Worm (Caenorhabditis elegans) whole organism, L4 larva: ENCODE data around the gene adal-1.

ENCODE experiments used
- D1046.2 ChIP-seq: fragments of 200-800 bp; sonication (Bioruptor generic); IDR thresholded peaks from 2 replicates; pipeline ENCODE4 v1.3.6; 2022; ENCODE audit warnings: missing genetic modification characterization, missing compliant biosample characterization
- F49E8.2 ChIP-seq: sonication (generic microtip); optimal IDR thresholded peaks from 2 replicates; lab custom pipeline; 2016; ENCODE audit warnings: missing compliant biosample characterization, mild to moderate bottlenecking, missing genetic modification characterization, borderline replicate concordance
- R02D3.7 ChIP-seq: fragments of 150-350 bp; sonication (generic microtip); optimal IDR thresholded peaks from 3 replicates; lab custom pipeline; 2014; ENCODE audit warnings: missing biosample characterization, missing genetic modification characterization
- T20F7.1 ChIP-seq: fragments of 200-800 bp; sonication (Bioruptor generic); optimal IDR thresholded peaks from 2 replicates; lab custom pipeline; 2018; ENCODE audit warnings: mild to moderate bottlenecking, missing genetic modification characterization, missing compliant biosample characterization
- Y105C5A.15 ChIP-seq: fragments of 200-800 bp; sonication (Bioruptor generic); IDR thresholded peaks from 2 replicates; pipeline ENCODE4 v1.3.6; 2022; ENCODE audit warnings: missing genetic modification characterization, missing compliant biosample characterization
- Y75B8A.6 ChIP-seq: fragments of 200-800 bp; sonication (Bioruptor generic); IDR thresholded peaks from 2 replicates; pipeline ENCODE4 v1.3.6; 2022; ENCODE audit warnings: missing genetic modification reagents, missing genetic modification characterization, missing compliant biosample characterization
- ZK337.2 ChIP-seq: fragments of 200-800 bp; sonication (Bioruptor generic); IDR thresholded peaks from 2 replicates; pipeline ENCODE4 v1.3.6; 2022; ENCODE audit warnings: missing genetic modification reagents, missing genetic modification characterization, missing compliant biosample characterization
- ZK546.5 ChIP-seq, 2 experiments: sonication (generic microtip); optimal IDR thresholded peaks; 2 replicates each; lab custom pipeline; 2017; ENCODE audit warnings: missing biosample characterization in 2 of 2, missing genetic modification characterization in 2 of 2
- aha-1 ChIP-seq: fragments of 150-350 bp; peaks from one replicate; lab custom pipeline; 2014; ENCODE audit warnings: missing biosample characterization, missing genetic modification characterization
- ama-1 ChIP-seq: fragments of 150-350 bp; optimal IDR thresholded peaks from 2 replicates; lab custom pipeline; 2014; ENCODE audit warnings: inconsistent platforms, mixed read lengths
- attf-4 ChIP-seq: sonication (generic microtip); optimal IDR thresholded peaks from 3 replicates; lab custom pipeline; 2017; ENCODE audit warnings: missing biosample characterization, missing genetic modification characterization
- ceh-82 ChIP-seq: sonication (generic microtip); optimal IDR thresholded peaks from 2 replicates; lab custom pipeline; 2017; ENCODE audit warnings: missing biosample characterization, missing genetic modification characterization
- cey-2 ChIP-seq: sonication (generic microtip); optimal IDR thresholded peaks from 3 replicates; lab custom pipeline; 2017; ENCODE audit warnings: missing genetic modification characterization, mild to moderate bottlenecking, missing compliant biosample characterization, antibody characterized with exemption, borderline replicate concordance; ENCODE audit not compliant: insufficient read depth
- ctbp-1 ChIP-seq: fragments of 200-800 bp; sonication (Bioruptor generic); IDR thresholded peaks from 2 replicates; pipeline ENCODE4 v1.3.6; 2022; ENCODE audit warnings: missing genetic modification reagents, missing genetic modification characterization, missing compliant biosample characterization
- daf-12 ChIP-seq: fragments of 150-350 bp; optimal IDR thresholded peaks from 2 replicates; lab custom pipeline; 2014; ENCODE audit warnings: missing biosample characterization, missing genetic modification reagents, missing genetic modification characterization
- daf-16 ChIP-seq, 3 experiments: sonication (generic microtip); optimal IDR thresholded peaks; 2 replicates each; lab custom pipeline; 2016 to 2017; ENCODE audit warnings: missing genetic modification characterization in 3 of 3, missing genetic modification reagents in 3 of 3, mild to moderate bottlenecking in 2 of 3, missing compliant biosample characterization in 2 of 3, missing biosample characterization in 1 of 3, moderate library complexity in 1 of 3
- dmd-8 ChIP-seq: fragments of 200-800 bp; sonication (Bioruptor generic); IDR thresholded peaks from 2 replicates; pipeline ENCODE4 v1.3.6; 2022; ENCODE audit warnings: missing genetic modification characterization, missing compliant biosample characterization
- dmd-9 ChIP-seq: fragments of 200-800 bp; sonication (Bioruptor generic); IDR thresholded peaks from 2 replicates; pipeline ENCODE4 v1.3.6; 2022; ENCODE audit warnings: missing genetic modification reagents, missing genetic modification characterization, missing compliant biosample characterization
- duxl-1 ChIP-seq: sonication (generic microtip); optimal IDR thresholded peaks from 2 replicates; lab custom pipeline; 2016; ENCODE audit warnings: mild to moderate bottlenecking, missing genetic modification characterization, moderate library complexity, missing compliant biosample characterization; ENCODE audit not compliant: poor library complexity
- dve-1 ChIP-seq: sonication (generic microtip); optimal IDR thresholded peaks from 2 replicates; lab custom pipeline; 2017; ENCODE audit warnings: antibody characterized with exemption, mild to moderate bottlenecking, missing genetic modification characterization, missing compliant biosample characterization; ENCODE audit not compliant: insufficient read depth
- hif-1 ChIP-seq, 2 experiments: sonication (generic microtip); optimal IDR thresholded peaks; 2 replicates each; lab custom pipeline; 2016 to 2017; ENCODE audit warnings: missing compliant biosample characterization in 2 of 2, missing genetic modification characterization in 2 of 2, missing genetic modification reagents in 2 of 2, missing genotype in 2 of 2, mild to moderate bottlenecking in 1 of 2
- hmg-1.1 ChIP-seq: fragments of 200-800 bp; sonication (Bioruptor generic); IDR thresholded peaks from 2 replicates; pipeline ENCODE4 v1.3.6; 2022; ENCODE audit warnings: missing genetic modification reagents, missing genetic modification characterization, missing compliant biosample characterization
- lin-13 ChIP-seq: fragments of 150-350 bp; optimal IDR thresholded peaks from 2 replicates; lab custom pipeline; 2014; ENCODE audit warnings: missing biosample characterization, missing genetic modification reagents, missing genetic modification characterization
- lin-15B ChIP-seq: fragments of 150-350 bp; sonication (generic microtip); optimal IDR thresholded peaks from 3 replicates; lab custom pipeline; 2014; ENCODE audit warnings: missing biosample characterization, missing genetic modification characterization
- lin-29 ChIP-seq: fragments of 200-800 bp; sonication (Bioruptor generic); IDR thresholded peaks from 2 replicates; pipeline ENCODE4 v1.3.6; 2022; ENCODE audit warnings: missing genetic modification reagents, missing genetic modification characterization, missing compliant biosample characterization
- lin-38 ChIP-seq: fragments of 200-800 bp; sonication (Bioruptor generic); IDR thresholded peaks from 2 replicates; pipeline ENCODE4 v1.3.6; 2022; ENCODE audit warnings: missing genetic modification reagents, missing genetic modification characterization, missing compliant biosample characterization
- lir-3 ChIP-seq: sonication (generic microtip); optimal IDR thresholded peaks from 2 replicates; lab custom pipeline; 2016; ENCODE audit warnings: mild to moderate bottlenecking, missing genetic modification characterization, missing compliant biosample characterization
- mdl-1 ChIP-seq, 2 experiments: fragments of 150-350 bp in 1 of 2; sonication (generic microtip) in 1 of 2; optimal IDR thresholded peaks; 2 replicates each; lab custom pipeline; 2014 to 2017; ENCODE audit warnings: missing biosample characterization in 2 of 2, missing genetic modification characterization in 2 of 2
- mdt-29 ChIP-seq: fragments of 200-800 bp; sonication (Bioruptor generic); IDR thresholded peaks from 2 replicates; pipeline ENCODE4 v1.3.6; 2022; ENCODE audit warnings: missing genetic modification reagents, missing genetic modification characterization, missing compliant biosample characterization
- mes-2 ChIP-seq: sonication (generic microtip); optimal IDR thresholded peaks from 2 replicates; lab custom pipeline; 2016; ENCODE audit warnings: missing genotype, mild to moderate bottlenecking, missing genetic modification characterization, missing compliant biosample characterization; ENCODE audit not compliant: poor library complexity, severe bottlenecking
- mxl-3 ChIP-seq: fragments of 200-800 bp; sonication (Bioruptor generic); optimal IDR thresholded peaks from 2 replicates; lab custom pipeline; 2018; ENCODE audit warnings: mild to moderate bottlenecking, missing genetic modification characterization, missing compliant biosample characterization
- nhr-11 ChIP-seq: fragments of 150-350 bp; optimal IDR thresholded peaks from 2 replicates; lab custom pipeline; 2014; ENCODE audit warnings: missing biosample characterization, missing genetic modification characterization
- nhr-41 ChIP-seq: fragments of 200-800 bp; sonication (Bioruptor generic); IDR thresholded peaks from 2 replicates; pipeline ENCODE4 v1.3.6; 2022; ENCODE audit warnings: missing genetic modification reagents, missing genetic modification characterization, missing compliant biosample characterization
- nhr-76 ChIP-seq: fragments of 150-350 bp; optimal IDR thresholded peaks from 2 replicates; lab custom pipeline; 2014; ENCODE audit warnings: missing biosample characterization, missing genetic modification characterization
- pha-4 ChIP-seq, 2 experiments: fragments of 150-350 bp in 1 of 2; fragments of 200-800 bp in 1 of 2; sonication (Bioruptor generic) in 1 of 2; IDR thresholded peaks in 1 of 2; optimal IDR thresholded peaks in 1 of 2; 2 replicates each; pipeline versions ENCODE4 v1.3.6 to Lab custom; 2014 to 2022; ENCODE audit warnings: missing genetic modification characterization in 2 of 2, missing genetic modification reagents in 2 of 2, missing biosample characterization in 1 of 2, missing compliant biosample characterization in 1 of 2
- saeg-2 ChIP-seq: fragments of 200-800 bp; sonication (Bioruptor generic); IDR thresholded peaks from 2 replicates; pipeline ENCODE4 v1.3.6; 2022; ENCODE audit warnings: missing genetic modification reagents, missing genetic modification characterization, missing compliant biosample characterization
- sdz-12 ChIP-seq: fragments of 200-800 bp; sonication (Bioruptor generic); optimal IDR thresholded peaks from 2 replicates; lab custom pipeline; 2018; ENCODE audit warnings: mild to moderate bottlenecking, missing genetic modification characterization, missing compliant biosample characterization
- unc-62 ChIP-seq, 3 experiments: fragments of 150-350 bp in 1 of 3; sonication (generic microtip); optimal IDR thresholded peaks in 2 of 3; peaks in 1 of 3; 1 replicate in 1 of 3; 2 replicates in 2 of 3; lab custom pipeline; 2014 to 2017; ENCODE audit warnings: missing biosample characterization in 3 of 3, missing genetic modification characterization in 3 of 3, missing genetic modification reagents in 3 of 3, missing genotype in 1 of 3
- zfp-3 ChIP-seq: fragments of 200-800 bp; sonication (Bioruptor generic); conservative IDR thresholded peaks from 2 replicates; pipeline ENCODE4 v1.3.6; 2022; ENCODE audit warnings: missing genetic modification reagents, missing genetic modification characterization, missing compliant biosample characterization
- zip-11 ChIP-seq: fragments of 200-800 bp; sonication (Bioruptor generic); IDR thresholded peaks from 2 replicates; pipeline ENCODE4 v1.3.6; 2022; ENCODE audit warnings: missing genetic modification characterization, missing compliant biosample characterization
- zip-2 ChIP-seq: fragments of 150-350 bp; optimal IDR thresholded peaks from 2 replicates; lab custom pipeline; 2014; ENCODE audit warnings: missing biosample characterization, missing genetic modification characterization
- ztf-11 ChIP-seq: fragments of 150-350 bp; optimal IDR thresholded peaks from 2 replicates; lab custom pipeline; 2014; ENCODE audit warnings: missing biosample characterization, missing genetic modification characterization

Gene adal-1

DNA sequence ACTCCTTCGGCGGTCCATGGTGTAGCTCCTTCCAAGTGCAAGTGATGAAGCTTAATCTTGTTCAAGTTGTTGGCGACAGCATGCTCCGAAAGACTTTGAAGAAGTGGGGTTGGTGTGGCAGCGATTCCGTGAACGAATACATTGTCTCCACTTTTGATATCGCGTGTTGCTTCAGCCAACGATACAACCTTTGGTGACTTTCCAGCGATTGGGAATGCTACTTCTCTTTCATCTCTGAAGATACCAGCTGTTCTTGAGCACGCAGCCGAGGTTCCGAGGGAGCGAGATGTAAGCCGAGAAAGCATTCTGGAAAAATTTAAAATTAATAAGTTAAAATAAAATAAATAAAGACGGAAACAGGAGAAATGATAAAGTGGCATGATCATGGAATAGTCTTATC, 3.3 kb downstream of the adal-1 start, which contains the start of gene acer-1 (continued):
- TF ChIP-seq ceh-82 (tag; lab: Kevin White, UChicago) (no peak), lin-15B (no peak), nhr-11 (tag; lab: Kevin White, UChicago) (no peak)

DNA sequence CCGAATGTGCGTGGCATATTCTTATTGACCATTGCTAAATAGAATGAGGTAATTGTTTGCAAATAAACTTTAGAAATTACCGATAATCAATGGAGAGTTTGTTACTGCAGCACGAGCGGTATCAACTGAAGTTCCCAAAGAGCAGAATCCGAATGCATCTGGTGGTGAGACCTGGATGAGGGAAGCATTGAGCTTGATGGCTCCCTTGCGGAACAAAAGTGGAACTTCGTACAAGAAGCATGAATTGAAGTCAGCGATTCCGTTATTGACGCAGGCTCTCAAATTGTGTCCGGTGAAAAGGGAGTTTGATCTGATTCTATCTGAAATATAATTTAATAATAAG, 3.9 kb downstream of the adal-1 start:
- peak; percentile 50; the same call in 1 of the 2 replicates for TF ChIP-seq dmd-9 (GFP tag; lab: Robert Waterston, UW)
- TF ChIP-seq duxl-1 (tag; lab: Kevin White, UChicago), result no peak
- no peak for TF ChIP-seq ztf-11
- TF ChIP-seq zip-2 (tag; lab: Kevin White, UChicago), result no peak
- peak; percentile 76 for TF ChIP-seq aha-1 (tag; lab: Kevin White, UChicago)
- peak; percentile 19; the same call in 1 of the 2 replicates for TF ChIP-seq ctbp-1 (GFP tag; lab: Robert Waterston, UW)
- 0 out of 2 replicates have a peak, but pooled peaks have one; percentile 9 for TF ChIP-seq dmd-8 (GFP tag; lab: Robert Waterston, UW)
- TF ChIP-seq zfp-3 (GFP tag; lab: Robert Waterston, UW), result peak; percentile 62; the same call in 1 of the 2 replicates

DNA sequence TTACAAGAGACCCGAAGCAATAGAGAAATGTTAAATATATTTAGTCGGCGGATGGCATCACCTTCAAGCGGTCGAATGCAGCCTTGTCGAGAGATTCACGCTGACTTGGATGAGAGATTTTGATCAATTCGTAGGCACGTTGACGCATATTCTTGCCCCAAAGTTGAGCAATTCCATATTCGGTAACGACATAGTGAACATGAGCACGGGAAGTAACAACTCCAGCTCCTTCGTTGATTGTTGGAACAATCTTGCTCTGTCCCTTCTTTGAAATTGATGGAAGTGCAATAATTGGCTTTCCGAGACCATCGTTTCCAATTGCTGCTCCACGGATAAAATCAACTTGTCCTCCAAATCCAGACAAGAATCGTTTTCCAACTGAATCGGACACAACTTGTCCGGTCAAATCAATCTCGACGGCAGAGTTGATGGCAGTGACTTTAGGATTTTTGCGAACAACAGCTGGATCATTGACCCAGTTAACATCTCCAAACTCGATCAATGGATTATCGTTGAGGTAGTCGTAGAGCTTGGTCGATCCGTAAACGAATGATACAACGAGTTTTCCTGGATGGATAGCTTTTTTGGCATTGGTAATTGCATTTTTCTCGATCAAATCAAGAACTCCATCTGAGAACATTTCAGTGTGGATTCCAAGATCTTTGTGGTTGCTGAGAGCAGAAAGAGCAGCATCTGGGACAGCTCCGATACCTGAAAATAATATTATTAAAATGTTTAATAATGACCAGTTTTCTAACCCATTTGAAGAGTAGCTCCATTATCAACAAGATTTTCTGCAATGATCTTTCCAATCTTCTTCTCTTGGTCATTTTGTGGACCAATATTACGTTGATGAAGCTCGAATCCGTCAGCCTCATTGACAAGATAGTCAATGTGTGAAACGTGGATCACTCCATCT, 4.5 kb downstream of the adal-1 start:
- no peak for TF ChIP-seq T20F7.1
- TF ChIP-seq lir-3, result no peak
- no peak for TF ChIP-seq cey-2 (tag; lab: Kevin White, UChicago)
- TF ChIP-seq aha-1 (tag; lab: Kevin White, UChicago), result no peak
- 0 out of 2 replicates have a peak, but pooled peaks have one; percentile 6 for TF ChIP-seq lin-38
- no peak; the same call in 1 of the 2 replicates for TF ChIP-seq pha-4 (GFP tag; IDR thresholded peaks at IDR 0.05; lab: Robert Waterston, UW)
- TF ChIP-seq pha-4 (tag; optimal IDR thresholded peaks at IDR 0.05; lab: Kevin White, UChicago), result no peak
- no peak for TF ChIP-seq mdl-1 (tag; optimal IDR thresholded peaks at IDR 0.05; lab: Kevin White, UChicago)
- peak; percentile 46 for TF ChIP-seq mes-2 (tag; lab: Kevin White, UChicago)
- peak; percentile 68; the same call in 1 of the 2 replicates for TF ChIP-seq Y75B8A.6
- TF ChIP-seq R02D3.7 (tag; lab: Kevin White, UChicago), result no peak
- no peak for TF ChIP-seq zip-11 (GFP tag; lab: Robert Waterston, UW)
- no peak for TF ChIP-seq daf-12 (tag; lab: Kevin White, UChicago)
- TF ChIP-seq ama-1 (lab: Kevin White, UChicago), result peak; percentile 76
- no peak for TF ChIP-seq F49E8.2 (tag; lab: Kevin White, UChicago)
- TF ChIP-seq dve-1, result no peak
- TF ChIP-seq mdt-29 (GFP tag; lab: Robert Waterston, UW), result no peak
- no peak for TF ChIP-seq duxl-1 (tag; lab: Kevin White, UChicago)
- no peak for TF ChIP-seq nhr-76 (tag; lab: Kevin White, UChicago)
- no peak for TF ChIP-seq attf-4 (tag; lab: Kevin White, UChicago)
- no peak for TF ChIP-seq Y105C5A.15 (GFP tag; lab: Robert Waterston, UW)
- TF ChIP-seq daf-16 (GFP tag; optimal IDR thresholded peaks at IDR 0.05; lab: Kevin White, UChicago), result no peak
- peak; percentile 21 for TF ChIP-seq daf-16 (tag; optimal IDR thresholded peaks at IDR 0.05; lab: Kevin White, UChicago)
- no peak for TF ChIP-seq lin-29 (GFP tag; lab: Robert Waterston, UW)
- TF ChIP-seq nhr-41 (GFP tag; lab: Robert Waterston, UW), result no peak
- no peak for TF ChIP-seq lin-15B
- TF ChIP-seq D1046.2 (GFP tag; lab: Robert Waterston, UW), result peak; percentile 71; the same call in 1 of the 2 replicates
- TF ChIP-seq unc-62 (GFP tag; optimal IDR thresholded peaks at IDR 0.05 in 1 of 2; lab: Kevin White, UChicago), result peak in 1 of 2 experiments; percentile 35
- no peak for TF ChIP-seq unc-62 (tag; optimal IDR thresholded peaks at IDR 0.05; lab: Kevin White, UChicago)
- TF ChIP-seq nhr-11 (tag; lab: Kevin White, UChicago), result no peak
- no peak for TF ChIP-seq mxl-3
- TF ChIP-seq lin-13 (GFP tag; lab: Kevin White, UChicago), result no peak
- TF ChIP-seq hif-1 (tag; optimal IDR thresholded peaks at IDR 0.05; lab: Kevin White, UChicago), result no peak
- no peak for TF ChIP-seq ZK337.2 (GFP tag; lab: Robert Waterston, UW)
- 0 out of 2 replicates have a peak, but pooled peaks have one; percentile 44 for TF ChIP-seq saeg-2 (GFP tag; lab: Robert Waterston, UW)
- TF ChIP-seq sdz-12 (GFP tag; lab: Kevin White, UChicago), result no peak
- TF ChIP-seq hmg-1.1 (GFP tag; lab: Robert Waterston, UW), result 0 out of 2 replicates have a peak, but pooled peaks have one; percentile 12
- no peak for TF ChIP-seq ZK546.5 (tag; optimal IDR thresholded peaks at IDR 0.05; lab: Kevin White, UChicago)
